Fruit fly (Drosophila melanogaster) S2 (cell line): Measurements from ENCODE around the gene CG43082.

Experiments
- CG8478 ChIP-seq: fragments of >200 bp; optimal IDR thresholded peaks from 2 replicates; lab custom pipeline; 2018
- CTCF ChIP-seq, 2 experiments: fragments of >200 bp; optimal IDR thresholded peaks; 2 replicates each; lab custom pipeline; 2018

The CG43082 gene

DNA sequence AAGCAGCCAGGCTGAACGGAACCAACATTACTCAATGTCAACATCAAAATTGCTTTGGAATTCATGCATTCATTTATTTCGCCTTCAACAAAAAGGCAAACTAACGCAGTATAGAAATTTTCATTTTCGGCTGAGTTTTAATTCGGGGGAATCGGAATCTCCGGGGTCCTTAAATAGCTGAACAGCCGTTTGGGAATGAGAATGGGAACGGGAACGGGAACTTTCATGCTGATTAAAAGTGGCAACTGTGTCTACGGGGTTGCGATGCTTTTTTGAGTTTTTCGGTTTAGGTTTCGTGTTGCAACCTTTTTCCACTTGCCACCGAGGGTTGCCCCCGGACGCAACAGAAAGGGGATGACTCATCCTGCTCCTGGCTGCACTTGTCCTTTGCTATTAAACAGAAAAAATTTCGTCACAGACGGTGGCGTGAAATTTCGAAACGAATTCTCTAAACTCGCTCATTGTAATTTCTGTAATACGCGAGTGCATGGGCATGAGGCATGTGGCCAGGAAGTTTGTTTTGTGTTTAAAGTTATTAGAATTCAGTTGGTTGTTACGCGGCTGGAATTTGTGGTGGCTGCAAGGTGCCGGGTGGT, 2.6 kb downstream of the CG43082 start:
- TF ChIP-seq CTCF (optimal IDR thresholded peaks at IDR 0.05; lab: Kevin White, UChicago) (no peak), CG8478 (lab: Kevin White, UChicago) (no peak)

DNA sequence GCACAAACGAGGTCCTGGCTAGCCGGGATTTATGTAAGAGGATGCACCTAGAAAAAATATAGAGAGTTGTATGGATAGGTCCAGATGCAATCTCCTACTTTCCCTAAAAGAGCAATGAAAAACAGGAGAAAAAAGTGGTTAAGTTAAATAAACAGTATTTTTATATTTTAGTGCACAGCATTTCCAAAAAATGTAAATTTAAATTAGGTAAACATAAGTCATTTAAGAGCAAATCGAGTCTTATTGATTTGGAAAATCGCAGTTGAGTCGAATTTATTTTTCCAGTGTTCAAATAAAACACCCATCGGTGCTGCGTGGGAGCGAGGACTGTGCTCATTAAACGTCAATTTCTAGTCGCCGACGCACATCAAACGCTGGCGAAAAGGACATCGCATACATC, 4.1 kb downstream of the CG43082 start:
- TF ChIP-seq CG8478 (lab: Kevin White, UChicago) (no peak), CTCF (optimal IDR thresholded peaks at IDR 0.05; lab: Kevin White, UChicago) (no peak)

DNA sequence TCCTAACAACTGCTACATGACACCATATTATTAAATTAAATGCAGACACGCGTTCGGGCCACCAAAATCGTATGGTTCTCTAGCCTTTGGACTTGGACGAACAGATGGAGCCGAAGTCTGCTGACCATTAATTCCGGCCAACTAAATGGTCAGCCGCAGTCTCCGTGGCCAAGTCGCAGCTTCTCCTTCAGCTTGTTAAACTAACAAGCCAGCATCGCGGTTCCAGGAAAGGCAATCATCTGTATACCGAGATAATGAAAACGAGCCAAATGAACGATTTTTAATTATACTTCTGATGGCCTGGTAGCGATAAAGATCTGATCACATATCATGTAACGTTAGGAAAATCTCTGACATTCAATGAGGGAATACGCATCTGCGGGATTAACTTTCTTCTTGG, 8.3 kb downstream of the CG43082 start:
- TF ChIP-seq CG8478 (lab: Kevin White, UChicago): no peak
- no peak for TF ChIP-seq CTCF (optimal IDR thresholded peaks at IDR 0.05; lab: Kevin White, UChicago)

dm6 chr3L:15670455-15670854, 8.8 kb downstream of the CG43082 start:
- TF ChIP-seq CG8478 (lab: Kevin White, UChicago) (no peak), CTCF (optimal IDR thresholded peaks at IDR 0.05; lab: Kevin White, UChicago) (no peak)

DNA sequence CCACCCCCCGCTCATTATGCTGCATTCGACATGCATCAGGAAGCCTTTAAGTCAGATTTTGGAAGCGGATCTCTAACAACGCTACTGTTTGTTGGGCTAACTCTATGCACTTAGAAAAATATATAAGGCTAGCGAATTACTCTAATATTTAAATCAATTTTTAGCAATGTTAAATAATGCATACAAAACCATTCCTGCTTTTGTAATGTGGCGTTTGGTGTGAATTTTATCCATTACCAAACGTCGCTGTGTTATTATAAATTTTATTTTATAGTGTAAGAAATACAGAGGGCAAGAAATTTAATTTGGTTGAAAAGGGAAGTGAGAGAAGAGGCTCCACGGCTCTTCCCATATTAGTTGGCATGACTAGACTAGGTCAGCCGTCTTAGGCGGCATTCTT, 11.1 kb downstream of the CG43082 start:
- TF ChIP-seq CG8478 (lab: Kevin White, UChicago) (no peak), CTCF (optimal IDR thresholded peaks at IDR 0.05; lab: Kevin White, UChicago) (no peak)

DNA sequence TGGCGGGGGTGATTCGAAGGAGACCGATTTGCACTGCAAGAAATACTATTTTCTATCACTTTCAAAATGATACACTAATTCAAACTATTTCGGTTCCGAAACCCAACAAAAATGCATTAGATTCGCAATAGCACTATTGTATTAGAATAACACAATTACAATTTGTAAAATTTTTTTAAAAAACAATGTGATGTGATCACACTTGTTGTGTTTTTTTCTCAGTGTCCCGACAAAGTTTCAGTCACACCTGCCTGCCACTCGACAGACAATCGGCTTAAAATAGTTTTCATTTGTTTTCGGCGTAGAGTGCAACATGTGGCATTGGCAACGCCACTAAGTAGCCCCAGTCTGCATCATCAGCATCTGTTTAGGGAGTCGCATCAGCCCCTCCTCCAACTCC, 13.4 kb downstream of the CG43082 start:
- TF ChIP-seq CG8478 (lab: Kevin White, UChicago) (no peak), CTCF (optimal IDR thresholded peaks at IDR 0.05; lab: Kevin White, UChicago) (no peak)

DNA sequence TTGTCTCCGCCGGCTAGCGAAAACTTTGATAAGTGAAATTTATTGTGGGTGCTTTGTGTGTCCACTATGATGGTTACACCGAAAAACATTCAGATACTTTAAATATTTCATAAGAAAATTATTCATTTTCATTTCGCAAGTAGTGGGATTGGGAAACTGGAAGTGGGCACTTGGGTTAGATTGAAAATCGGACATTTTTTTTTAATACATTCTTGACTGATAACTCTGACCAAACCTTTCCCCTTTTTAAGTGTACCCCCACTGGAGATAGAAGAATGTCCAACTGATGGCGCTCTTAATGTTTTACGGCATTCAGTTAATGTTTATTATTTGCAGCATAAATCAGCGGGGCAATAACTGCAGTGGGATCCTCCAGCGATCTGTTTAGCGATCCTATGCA, 16.0 kb downstream of the CG43082 start:
- TF ChIP-seq CG8478 (lab: Kevin White, UChicago): no peak
- TF ChIP-seq CTCF (optimal IDR thresholded peaks at IDR 0.05; lab: Kevin White, UChicago): no peak

- no peak for TF ChIP-seq CG8478 (lab: Kevin White, UChicago)
Measured at dm6 chr3L:15678284-15678683, 16.6 kb downstream of the CG43082 start.

dm6 chr3L:15679420-15679819, 17.8 kb downstream of the CG43082 start, which contains the start of gene CG7304:
CG7304 (plus strand) TSS chr3L:15679720.
- TF ChIP-seq CG8478 (lab: Kevin White, UChicago) (no peak), CTCF (optimal IDR thresholded peaks at IDR 0.05; lab: Kevin White, UChicago) (no peak)

- no peak for TF ChIP-seq CG8478 (lab: Kevin White, UChicago)
- no peak for TF ChIP-seq CTCF (optimal IDR thresholded peaks at IDR 0.05; lab: Kevin White, UChicago)
Measured at dm6 chr3L:15683345-15683922, 21.8 kb downstream of the CG43082 start, which contains the start of the genes CG7579 and Pgant8. CG7579 (minus strand) TSS chr3L:15683445. Pgant8 (plus strand) TSS chr3L:15683872.

DNA sequence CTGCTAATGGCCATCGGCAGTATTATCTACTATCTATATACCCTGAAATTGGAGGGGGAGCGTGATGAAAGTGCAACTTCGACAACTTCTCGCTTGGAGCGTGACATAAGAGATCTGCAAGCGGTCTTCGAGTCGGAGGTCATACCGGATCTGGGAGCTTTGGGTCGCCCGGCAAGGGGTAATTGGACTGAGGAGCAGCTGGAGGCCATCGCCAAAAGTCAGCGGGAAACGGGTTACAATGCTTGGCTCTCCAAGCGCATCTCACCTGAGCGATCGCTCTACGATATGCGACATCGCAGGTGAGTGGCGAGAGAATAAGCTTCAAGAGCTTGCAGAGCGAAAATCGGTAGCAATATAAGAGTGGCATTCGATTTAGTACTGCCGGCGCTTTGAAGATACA, 22.4 kb downstream of the CG43082 start:
- TF ChIP-seq CTCF (optimal IDR thresholded peaks at IDR 0.05; lab: Kevin White, UChicago) (no peak), CG8478 (lab: Kevin White, UChicago) (no peak)

dm6 chr3L:15687802-15688201, 26.1 kb downstream of the CG43082 start, which contains the start of gene CG34452:
CG34452 (minus strand) TSS chr3L:15687902.
- TF ChIP-seq CTCF (optimal IDR thresholded peaks at IDR 0.05; lab: Kevin White, UChicago) (no peak), CG8478 (lab: Kevin White, UChicago) (no peak)

- no peak for TF ChIP-seq CTCF (optimal IDR thresholded peaks at IDR 0.05; lab: Kevin White, UChicago)
- no peak for TF ChIP-seq CG8478 (lab: Kevin White, UChicago)
Measured at dm6 chr3L:15689518-15689917, 27.9 kb downstream of the CG43082 start.

- TF ChIP-seq CG8478 (lab: Kevin White, UChicago) (no peak), CTCF (optimal IDR thresholded peaks at IDR 0.05; lab: Kevin White, UChicago) (no peak)
Measured at dm6 chr3L:15690711-15691591, 29.3 kb downstream of the CG43082 start.

DNA sequence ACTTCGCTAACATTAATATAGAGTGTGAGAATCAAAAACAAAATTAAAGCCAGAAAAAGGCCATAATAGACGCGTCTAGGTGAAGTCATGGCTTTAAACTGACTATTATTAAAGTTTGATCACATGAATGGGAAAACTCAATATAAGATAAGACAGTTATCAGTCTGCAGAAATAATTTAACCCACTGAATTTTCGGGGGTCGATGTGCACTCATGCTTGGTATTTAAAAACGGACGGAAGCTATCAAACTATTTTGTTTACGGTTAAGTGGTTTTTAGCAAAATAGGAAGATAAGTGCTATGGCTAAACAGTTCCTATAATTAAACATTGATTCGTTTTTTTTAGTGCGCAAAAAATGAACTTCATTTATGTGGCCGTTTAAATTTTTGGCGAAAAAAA, 30.3 kb downstream of the CG43082 start, which contains the start of gene CG34451:
CG34451 (minus strand) TSS at position 101 of the 400 bp plus-strand sequence.
- TF ChIP-seq CTCF (optimal IDR thresholded peaks at IDR 0.05; lab: Kevin White, UChicago) (no peak), CG8478 (lab: Kevin White, UChicago) (no peak)
